Fruit fly (Drosophila melanogaster): ENCODE results near the gene Osi23.

dm6 chr3R:30450690-30451343 is 6.0 kb upstream of the Osi23 start:
- TF ChIP-seq h (optimal IDR thresholded peaks at IDR 0.05) (no peak), psq (optimal IDR thresholded peaks at IDR 0.05) (no peak), Myc (optimal IDR thresholded peaks at IDR 0.05) (no peak)

All from Kc167 (cell line).